Worm (Caenorhabditis elegans) whole organism, L4 larva: ENCODE data around the gene srab-10.

Experiments
- daf-19 ChIP-seq: fragments of 200-800 bp; sonication (Bioruptor generic); conservative IDR thresholded peaks from 2 replicates; pipeline ENCODE4 v1.3.6; 2022; ENCODE audit warnings: missing genetic modification characterization, missing compliant biosample characterization
- hlh-30 ChIP-seq: sonication (generic microtip); optimal IDR thresholded peaks from 2 replicates; lab custom pipeline; 2017; ENCODE audit warnings: antibody characterized with exemption, mild to moderate bottlenecking, missing genetic modification characterization, missing compliant biosample characterization; ENCODE audit not compliant: insufficient read depth
- hmg-1.1 ChIP-seq: fragments of 200-800 bp; sonication (Bioruptor generic); IDR thresholded peaks from 2 replicates; pipeline ENCODE4 v1.3.6; 2022; ENCODE audit warnings: missing genetic modification reagents, missing genetic modification characterization, missing compliant biosample characterization
- lin-15B ChIP-seq: fragments of 150-350 bp; sonication (generic microtip); optimal IDR thresholded peaks from 3 replicates; lab custom pipeline; 2014; ENCODE audit warnings: missing biosample characterization, missing genetic modification characterization
- nhr-25 ChIP-seq: sonication (generic microtip); optimal IDR thresholded peaks from 2 replicates; lab custom pipeline; 2017; ENCODE audit warnings: missing genetic modification characterization, mild to moderate bottlenecking, missing compliant biosample characterization, antibody characterized with exemption, moderate library complexity, borderline replicate concordance; ENCODE audit not compliant: insufficient read depth
- zfp-2 ChIP-seq: sonication (generic microtip); optimal IDR thresholded peaks from 2 replicates; lab custom pipeline; 2016; ENCODE audit warnings: mild to moderate bottlenecking, missing genetic modification characterization, missing compliant biosample characterization

- no peak for TF ChIP-seq lin-15B (tag; lab: Kevin White, UChicago)
- no peak for TF ChIP-seq hlh-30 (tag; lab: Kevin White, UChicago)
- no peak for TF ChIP-seq zfp-2 (tag; lab: Kevin White, UChicago)
- TF ChIP-seq daf-19 (GFP tag; lab: Robert Waterston, UW) = no peak
- TF ChIP-seq nhr-25 (tag; lab: Kevin White, UChicago) = no peak
- TF ChIP-seq hmg-1.1 (GFP tag; lab: Robert Waterston, UW) = no peak
These were observed 5.6 kb upstream of the srab-10 start for ce11 chrV:3149910-3150428.
